Fruit fly (Drosophila melanogaster) whole organism: Measurements from ENCODE around the gene Recs1.

ENCODE experiments used
- CG8478 ChIP-seq: fragments of >200 bp; optimal IDR thresholded peaks from 2 replicates; lab custom pipeline; 2018; ENCODE audit warnings: inconsistent platforms
- Dll ChIP-seq: fragments of >200 bp; optimal IDR thresholded peaks from 2 replicates; lab custom pipeline; 2017
- EcR ChIP-seq, 2 experiments: fragments of >200 bp; optimal IDR thresholded peaks; 2 replicates each; lab custom pipeline; 2017; ENCODE audit warnings: missing biosample characterization in 2 of 2, missing genetic modification characterization in 2 of 2, missing genetic modification reagents in 2 of 2
- pan ChIP-seq: fragments of >200 bp; optimal IDR thresholded peaks from 2 replicates; lab custom pipeline; 2017
- psq ChIP-seq: fragments of >200 bp; optimal IDR thresholded peaks from 2 replicates; lab custom pipeline; 2017
- usp ChIP-seq: fragments of >200 bp; optimal IDR thresholded peaks from 2 replicates; lab custom pipeline; 2017; ENCODE audit warnings: missing biosample characterization, missing genetic modification characterization, mixed read lengths

The Recs1 gene

dm6 chr3R:14153729-14154128 lies at the start of gene Recs1:
Gene Recs1, minus strand, starts transcription at chr3R:14153829.
- no peak for TF ChIP-seq CG8478 (lab: Kevin White, UChicago)
- no peak for TF ChIP-seq EcR (GFP tag; optimal IDR thresholded peaks at IDR 0.05; lab: Kevin White, UChicago)
- TF ChIP-seq pan: no peak
- no peak for TF ChIP-seq Dll (lab: Kevin White, UChicago)
- TF ChIP-seq usp (GFP tag; lab: Kevin White, UChicago): no peak
- no peak for TF ChIP-seq psq (lab: Kevin White, UChicago)

DNA sequence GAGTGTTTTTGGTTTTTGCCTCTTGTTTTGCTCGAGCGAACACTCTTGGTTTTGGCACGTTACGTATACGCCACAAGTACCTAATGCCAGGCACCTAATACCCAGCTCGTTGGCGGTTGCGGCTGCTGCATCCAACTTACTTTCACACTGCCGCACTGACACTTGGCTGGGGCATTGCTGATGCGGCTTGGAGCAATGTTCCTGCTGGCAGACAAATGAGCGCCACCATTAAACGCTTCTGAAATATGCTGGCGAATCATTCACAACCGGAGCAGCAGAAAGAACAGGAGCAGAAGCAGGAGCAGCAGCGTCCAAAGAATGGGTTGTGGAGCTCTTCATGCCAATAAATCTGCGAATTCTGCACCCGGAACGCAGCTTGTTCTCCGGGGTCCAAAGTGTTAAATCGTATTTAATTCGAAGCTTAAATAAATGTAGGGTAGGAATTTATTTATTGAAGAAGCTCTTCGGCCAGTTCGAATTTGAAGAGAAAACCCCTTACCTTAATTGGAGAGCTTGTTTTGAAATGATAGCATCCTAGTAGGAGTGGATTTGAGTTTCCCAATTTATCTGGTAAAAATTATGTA lies 8.6 kb upstream of the Recs1 start, which contains the start of gene CG3199:
TSS of gene CG3199 (plus strand) at position 534 of the 584 bp plus-strand sequence.
- TF ChIP-seq Dll (lab: Kevin White, UChicago) (no peak), usp (GFP tag; lab: Kevin White, UChicago) (no peak), EcR (GFP tag; optimal IDR thresholded peaks at IDR 0.05; lab: Kevin White, UChicago) (no peak), CG8478 (lab: Kevin White, UChicago) (no peak), psq (lab: Kevin White, UChicago) (no peak), pan (no peak)

- TF ChIP-seq pan: no peak
- no peak for TF ChIP-seq EcR (GFP tag; optimal IDR thresholded peaks at IDR 0.05; lab: Kevin White, UChicago)
- no peak for TF ChIP-seq Dll (lab: Kevin White, UChicago)
- TF ChIP-seq psq (lab: Kevin White, UChicago): no peak
- TF ChIP-seq CG8478 (lab: Kevin White, UChicago): no peak
- TF ChIP-seq usp (GFP tag; lab: Kevin White, UChicago): no peak
Observed at dm6 chr3R:14160178-14160577, 6.5 kb upstream of the Recs1 start, which contains the start of gene CG31327. Gene CG31327, minus strand, starts transcription at chr3R:14160278.

dm6 chr3R:14157331-14157730 lies 3.7 kb upstream of the Recs1 start, which contains the start of gene CG31533:
Gene CG31533, minus strand, starts transcription at chr3R:14157431.
- TF ChIP-seq Dll (lab: Kevin White, UChicago): no peak
- TF ChIP-seq pan: no peak
- no peak for TF ChIP-seq psq (lab: Kevin White, UChicago)
- TF ChIP-seq EcR (GFP tag; optimal IDR thresholded peaks at IDR 0.05; lab: Kevin White, UChicago): no peak
- no peak for TF ChIP-seq CG8478 (lab: Kevin White, UChicago)

- no peak for TF ChIP-seq psq (lab: Kevin White, UChicago)
- no peak for TF ChIP-seq usp (GFP tag; lab: Kevin White, UChicago)
- no peak for TF ChIP-seq Dll (lab: Kevin White, UChicago)
- no peak for TF ChIP-seq EcR (GFP tag; optimal IDR thresholded peaks at IDR 0.05; lab: Kevin White, UChicago)
- TF ChIP-seq pan: no peak
- TF ChIP-seq CG8478 (lab: Kevin White, UChicago): no peak
Observed at dm6 chr3R:14154341-14154740, 712 bp upstream of the Recs1 start, which contains the start of gene CG44215. Gene CG44215, minus strand, starts transcription at chr3R:14154441.

dm6 chr3R:14152550-14152949 lies 1.1 kb downstream of the Recs1 start, which contains the start of gene CG42500:
Gene CG42500, minus strand, starts transcription at chr3R:14152650.
- no peak for TF ChIP-seq EcR (GFP tag; optimal IDR thresholded peaks at IDR 0.05; lab: Kevin White, UChicago)
- no peak for TF ChIP-seq psq (lab: Kevin White, UChicago)
- TF ChIP-seq CG8478 (lab: Kevin White, UChicago): no peak
- no peak for TF ChIP-seq pan
- TF ChIP-seq usp (GFP tag; lab: Kevin White, UChicago): no peak
- no peak for TF ChIP-seq Dll (lab: Kevin White, UChicago)

- TF ChIP-seq Dll (lab: Kevin White, UChicago) (no peak), EcR (GFP tag; optimal IDR thresholded peaks at IDR 0.05; lab: Kevin White, UChicago) (no peak), CG8478 (lab: Kevin White, UChicago) (no peak), pan (no peak), psq (lab: Kevin White, UChicago) (no peak), usp (GFP tag; lab: Kevin White, UChicago) (no peak)
Observed at dm6 chr3R:14151840-14152239, 1.8 kb downstream of the Recs1 start, which contains the start of gene CG14355. Gene CG14355, minus strand, starts transcription at chr3R:14151940.

- TF ChIP-seq Dll (lab: Kevin White, UChicago): no peak
Observed at dm6 chr3R:14140912-14141311, 12.7 kb downstream of the Recs1 start.

dm6 chr3R:14131972-14132371 lies 21.7 kb downstream of the Recs1 start, which contains the start of gene CG14356:
Gene CG14356, minus strand, starts transcription at chr3R:14132072.
- TF ChIP-seq pan (no peak), CG8478 (lab: Kevin White, UChicago) (no peak), Dll (lab: Kevin White, UChicago) (no peak), EcR (GFP tag; optimal IDR thresholded peaks at IDR 0.05; lab: Kevin White, UChicago) (no peak), usp (GFP tag; lab: Kevin White, UChicago) (no peak), psq (lab: Kevin White, UChicago) (no peak)

DNA sequence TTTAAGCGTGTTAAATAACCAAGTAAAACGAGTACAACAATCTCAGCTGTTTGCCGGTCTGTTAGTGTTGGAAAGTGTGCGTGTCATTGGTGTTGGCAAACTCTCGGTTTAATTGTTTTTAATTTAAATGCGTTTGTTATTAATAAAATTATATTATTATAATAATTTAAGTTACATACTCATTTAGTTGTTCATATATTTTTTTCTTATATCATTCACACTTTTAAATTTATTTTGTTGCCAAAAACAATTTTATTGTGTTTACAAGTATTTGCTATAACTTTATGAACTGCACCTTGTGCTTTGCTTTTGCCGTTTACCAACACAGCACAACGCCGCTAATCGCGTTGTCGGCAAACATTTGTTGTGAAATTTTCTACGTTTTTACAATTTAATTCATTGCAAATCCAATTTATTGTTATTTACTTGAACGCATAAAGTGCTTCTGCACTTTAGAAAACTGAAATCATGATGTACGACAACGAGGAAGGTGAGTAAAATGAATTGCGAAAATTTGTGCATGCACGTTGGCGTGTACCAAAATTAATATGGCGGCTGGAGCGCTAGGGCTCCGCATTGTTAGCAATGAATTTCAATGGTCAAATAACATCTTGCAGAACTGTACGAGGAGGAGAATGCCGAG lies 28.0 kb downstream of the Recs1 start, which contains the start of the genes 140up and Polr2B:
TSS of gene 140up (minus strand) at position 70 of the 643 bp plus-strand sequence.
TSS of gene Polr2B (plus strand) at position 313 of the 643 bp plus-strand sequence.
- TF ChIP-seq Dll (lab: Kevin White, UChicago): no peak
- TF ChIP-seq pan: no peak
- no peak for TF ChIP-seq usp (GFP tag; lab: Kevin White, UChicago)
- no peak for TF ChIP-seq EcR (GFP tag; optimal IDR thresholded peaks at IDR 0.05; lab: Kevin White, UChicago)
- no peak for TF ChIP-seq CG8478 (lab: Kevin White, UChicago)

DNA sequence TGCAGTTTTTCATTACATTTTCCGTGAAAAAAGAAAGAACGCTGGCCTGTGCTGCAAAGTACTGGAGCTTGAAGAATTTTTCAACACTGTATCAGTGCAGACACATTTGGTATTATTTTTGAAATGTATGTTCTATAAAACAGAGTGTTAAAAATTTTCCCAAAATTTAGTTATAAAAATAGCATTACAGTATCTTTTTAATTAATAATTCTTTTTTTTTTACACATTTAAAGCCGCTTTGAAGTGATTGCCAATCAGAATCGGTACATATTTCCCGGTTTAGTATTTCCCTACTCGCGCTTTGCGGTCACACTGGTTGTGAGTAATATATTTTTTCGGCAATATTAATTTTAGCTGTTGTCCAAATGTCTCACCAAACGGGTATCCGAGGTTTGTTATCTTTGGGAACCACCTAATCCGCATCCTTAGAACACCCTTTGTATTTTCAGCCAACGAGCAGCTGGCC lies 31.2 kb downstream of the Recs1 start, which contains the start of the genes Abi and twf:
TSS of gene Abi (minus strand) at position 74 of the 466 bp plus-strand sequence.
TSS of gene twf (plus strand) at position 308 of the 466 bp plus-strand sequence.
- no peak for TF ChIP-seq psq (lab: Kevin White, UChicago)
- TF ChIP-seq Dll (lab: Kevin White, UChicago): no peak
- TF ChIP-seq pan: no peak
- no peak for TF ChIP-seq CG8478 (lab: Kevin White, UChicago)
- no peak for TF ChIP-seq EcR (GFP tag; optimal IDR thresholded peaks at IDR 0.05; lab: Kevin White, UChicago)
